Worm (Caenorhabditis elegans) whole organism, mixed stage, embryonic: ENCODE measurements around the gene K09C4.9.

Source experiments
- M03D4.4 ChIP-seq: sonication (generic microtip); optimal IDR thresholded peaks from 2 replicates; lab custom pipeline; 2017; ENCODE audit warnings: mild to moderate bottlenecking, missing genetic modification characterization, missing compliant biosample characterization
- bed-3 ChIP-seq: fragments of 200-800 bp; sonication (Bioruptor generic); optimal IDR thresholded peaks from 3 replicates; lab custom pipeline; 2018; ENCODE audit warnings: mild to moderate bottlenecking, missing genetic modification characterization, moderate library complexity, missing compliant biosample characterization
- blmp-1 ChIP-seq: fragments of 150-350 bp; optimal IDR thresholded peaks from 2 replicates; lab custom pipeline; 2014; ENCODE audit warnings: missing biosample characterization, missing genetic modification characterization
- ceh-39 ChIP-seq: fragments of 150-350 bp; optimal IDR thresholded peaks from 2 replicates; lab custom pipeline; 2014; ENCODE audit warnings: missing biosample characterization, missing genetic modification characterization
- ceh-43 ChIP-seq: fragments of 200-800 bp; sonication (Bioruptor generic); optimal IDR thresholded peaks from 2 replicates; lab custom pipeline; 2018; ENCODE audit warnings: mild to moderate bottlenecking, missing genetic modification characterization, moderate library complexity, missing compliant biosample characterization
- ceh-83 ChIP-seq: fragments of 200-800 bp; sonication (Bioruptor generic); optimal IDR thresholded peaks from 2 replicates; lab custom pipeline; 2018; ENCODE audit warnings: mild to moderate bottlenecking, missing genetic modification characterization, missing compliant biosample characterization
- ces-1 ChIP-seq: fragments of 150-350 bp; optimal IDR thresholded peaks from 2 replicates; lab custom pipeline; 2014; ENCODE audit warnings: missing biosample characterization, missing genetic modification reagents, missing genetic modification characterization
- cnd-1 ChIP-seq: fragments of 200-800 bp; sonication (Bioruptor generic); optimal IDR thresholded peaks from 2 replicates; lab custom pipeline; 2018; ENCODE audit warnings: mild to moderate bottlenecking, missing genetic modification characterization, missing compliant biosample characterization
- drap-1 ChIP-seq: fragments of 200-800 bp; sonication (Bioruptor generic); optimal IDR thresholded peaks from 3 replicates; lab custom pipeline; 2018; ENCODE audit warnings: mild to moderate bottlenecking, missing genetic modification characterization, missing compliant biosample characterization
- elt-1 ChIP-seq: sonication (generic microtip); optimal IDR thresholded peaks from 2 replicates; lab custom pipeline; 2017; ENCODE audit warnings: missing genetic modification characterization, mild to moderate bottlenecking, missing compliant biosample characterization, antibody characterized with exemption, moderate library complexity, borderline replicate concordance; ENCODE audit not compliant: insufficient read depth
- flh-1 ChIP-seq: fragments of 200-800 bp; sonication (Bioruptor generic); optimal IDR thresholded peaks from 2 replicates; lab custom pipeline; 2018; ENCODE audit warnings: mild to moderate bottlenecking, missing genetic modification characterization, moderate library complexity, missing compliant biosample characterization
- ham-2 ChIP-seq: fragments of 200-800 bp; sonication (Bioruptor generic); optimal IDR thresholded peaks from 2 replicates; lab custom pipeline; 2018; ENCODE audit warnings: mild to moderate bottlenecking, missing genetic modification characterization, missing compliant biosample characterization
- hlh-1 ChIP-seq: fragments of 150-350 bp; optimal IDR thresholded peaks from 2 replicates; lab custom pipeline; 2014; ENCODE audit warnings: missing biosample characterization, missing genetic modification reagents, missing genetic modification characterization
- lin-32 ChIP-seq: fragments of 200-800 bp; sonication (Bioruptor generic); optimal IDR thresholded peaks from 2 replicates; lab custom pipeline; 2018; ENCODE audit warnings: mild to moderate bottlenecking, missing genetic modification characterization, missing compliant biosample characterization
- lsy-2 ChIP-seq: fragments of 150-350 bp; optimal IDR thresholded peaks from 2 replicates; lab custom pipeline; 2014; ENCODE audit warnings: missing biosample characterization, missing genetic modification characterization
- mab-5 ChIP-seq: fragments of 150-350 bp; optimal IDR thresholded peaks from 2 replicates; lab custom pipeline; 2014; ENCODE audit warnings: missing biosample characterization, missing genetic modification characterization
- mep-1 ChIP-seq: fragments of 150-350 bp; optimal IDR thresholded peaks from 2 replicates; lab custom pipeline; 2017; ENCODE audit warnings: missing biosample characterization, missing genetic modification reagents, missing genetic modification characterization, inconsistent platforms
- mls-2 ChIP-seq: sonication (generic microtip); optimal IDR thresholded peaks from 2 replicates; lab custom pipeline; 2016; ENCODE audit warnings: mild to moderate bottlenecking, missing genetic modification characterization, moderate library complexity, missing compliant biosample characterization
- nhr-12 ChIP-seq: fragments of 150-350 bp; optimal IDR thresholded peaks from 2 replicates; lab custom pipeline; 2014; ENCODE audit warnings: missing biosample characterization, missing genetic modification characterization
- nhr-2 ChIP-seq: fragments of 150-350 bp; optimal IDR thresholded peaks from 2 replicates; lab custom pipeline; 2014; ENCODE audit warnings: missing biosample characterization, missing genetic modification characterization
- nhr-237 ChIP-seq: fragments of 150-350 bp; optimal IDR thresholded peaks from 2 replicates; lab custom pipeline; 2014; ENCODE audit warnings: missing biosample characterization, missing genetic modification characterization
- nhr-28 ChIP-seq: fragments of 150-350 bp; optimal IDR thresholded peaks from 2 replicates; lab custom pipeline; 2014; ENCODE audit warnings: missing biosample characterization, missing genetic modification characterization
- pha-4 ChIP-seq: fragments of 150-350 bp; optimal IDR thresholded peaks from 2 replicates; lab custom pipeline; 2018; ENCODE audit warnings: missing biosample characterization, missing genetic modification reagents, missing genetic modification characterization
- sem-2 ChIP-seq: fragments of 200-800 bp; sonication (Bioruptor generic); optimal IDR thresholded peaks from 2 replicates; lab custom pipeline; 2018; ENCODE audit warnings: mild to moderate bottlenecking, missing genetic modification characterization, missing compliant biosample characterization
- snpc-4 ChIP-seq: fragments of 150-350 bp; optimal IDR thresholded peaks from 2 replicates; lab custom pipeline; 2014; ENCODE audit warnings: missing biosample characterization, missing genetic modification characterization
- sptf-1 ChIP-seq: sonication (generic microtip); optimal IDR thresholded peaks from 2 replicates; lab custom pipeline; 2017; ENCODE audit warnings: mild to moderate bottlenecking, missing genetic modification characterization, moderate library complexity, missing compliant biosample characterization
- unc-120 ChIP-seq: sonication (generic microtip); optimal IDR thresholded peaks from 2 replicates; lab custom pipeline; 2017; ENCODE audit warnings: missing genetic modification characterization, missing compliant biosample characterization; ENCODE audit not compliant: poor library complexity, severe bottlenecking
- unc-39 ChIP-seq: fragments of 150-350 bp; optimal IDR thresholded peaks from 2 replicates; lab custom pipeline; 2014; ENCODE audit warnings: missing biosample characterization, missing genetic modification characterization
- unc-62 ChIP-seq: fragments of 150-350 bp; optimal IDR thresholded peaks from 2 replicates; lab custom pipeline; 2014; ENCODE audit warnings: missing biosample characterization, missing genetic modification reagents, missing genetic modification characterization
- zip-8 ChIP-seq: fragments of 150-350 bp; optimal IDR thresholded peaks from 2 replicates; lab custom pipeline; 2014; ENCODE audit warnings: missing biosample characterization, missing genetic modification characterization
- ztf-11 ChIP-seq: fragments of 150-350 bp; optimal IDR thresholded peaks from 2 replicates; lab custom pipeline; 2014; ENCODE audit warnings: missing biosample characterization, missing genetic modification characterization

The K09C4.9 gene

ce11 chrX:3284967-3285366, 13.4 kb upstream of the K09C4.9 start:
- TF ChIP-seq cnd-1 (tag; lab: Kevin White, UChicago), result no peak
- TF ChIP-seq ztf-11 (tag; lab: Kevin White, UChicago), result no peak
- no peak for TF ChIP-seq M03D4.4 (tag; lab: Kevin White, UChicago)
- no peak for TF ChIP-seq lsy-2 (tag; lab: Kevin White, UChicago)
- no peak for TF ChIP-seq bed-3 (GFP tag; lab: Kevin White, UChicago)
- no peak for TF ChIP-seq unc-62 (GFP tag; lab: Kevin White, UChicago)
- no peak for TF ChIP-seq flh-1 (GFP tag; lab: Kevin White, UChicago)
- no peak for TF ChIP-seq drap-1 (GFP tag; lab: Kevin White, UChicago)
- TF ChIP-seq lin-32 (GFP tag; lab: Kevin White, UChicago), result no peak
- no peak for TF ChIP-seq mab-5
- TF ChIP-seq nhr-28 (tag; lab: Kevin White, UChicago), result no peak
- TF ChIP-seq ces-1, result no peak
- TF ChIP-seq sem-2 (GFP tag; lab: Kevin White, UChicago), result no peak
- no peak for TF ChIP-seq ceh-39 (tag; lab: Kevin White, UChicago)
- no peak for TF ChIP-seq ham-2
- TF ChIP-seq unc-120, result no peak
- TF ChIP-seq zip-8 (tag; lab: Kevin White, UChicago), result no peak
- TF ChIP-seq pha-4, result no peak

ce11 chrX:3283189-3283588, 11.6 kb upstream of the K09C4.9 start:
- TF ChIP-seq drap-1 (GFP tag; lab: Kevin White, UChicago) (no peak), unc-120 (no peak), cnd-1 (tag; lab: Kevin White, UChicago) (no peak), blmp-1 (tag; lab: Kevin White, UChicago) (no peak), hlh-1 (no peak), ces-1 (no peak), unc-62 (GFP tag; lab: Kevin White, UChicago) (no peak), flh-1 (GFP tag; lab: Kevin White, UChicago) (no peak), mls-2 (tag; lab: Kevin White, UChicago) (no peak), nhr-237 (tag; lab: Kevin White, UChicago) (no peak), M03D4.4 (tag; lab: Kevin White, UChicago) (no peak), ceh-43 (GFP tag; lab: Kevin White, UChicago) (no peak), zip-8 (tag; lab: Kevin White, UChicago) (no peak), ztf-11 (tag; lab: Kevin White, UChicago) (no peak), sptf-1 (tag; lab: Kevin White, UChicago) (no peak), unc-39 (tag; lab: Kevin White, UChicago) (no peak), sem-2 (GFP tag; lab: Kevin White, UChicago) (no peak), elt-1 (tag; lab: Kevin White, UChicago) (no peak), bed-3 (GFP tag; lab: Kevin White, UChicago) (no peak), nhr-12 (no peak)

ce11 chrX:3282306-3282705, 10.7 kb upstream of the K09C4.9 start, which contains the start of gene K09C4.5:
TSS of gene K09C4.5 (plus strand) at chrX:3282631.
- TF ChIP-seq cnd-1 (tag; lab: Kevin White, UChicago) (no peak), ceh-43 (GFP tag; lab: Kevin White, UChicago) (no peak), hlh-1 (no peak), pha-4 (no peak), nhr-2 (tag; lab: Kevin White, UChicago) (no peak), mep-1 (tag; lab: Kevin White, UChicago) (no peak), mls-2 (tag; lab: Kevin White, UChicago) (no peak)

ce11 chrX:3280130-3280529, 8.6 kb upstream of the K09C4.9 start, which contains the start of gene K09C4.10:
TSS of gene K09C4.10 (minus strand) at chrX:3280230.
- TF ChIP-seq ztf-11 (tag; lab: Kevin White, UChicago) (no peak), bed-3 (GFP tag; lab: Kevin White, UChicago) (no peak), nhr-12 (no peak), mep-1 (tag; lab: Kevin White, UChicago) (no peak), mab-5 (no peak), drap-1 (GFP tag; lab: Kevin White, UChicago) (no peak), lin-32 (GFP tag; lab: Kevin White, UChicago) (no peak), unc-120 (no peak), M03D4.4 (tag; lab: Kevin White, UChicago) (no peak), unc-62 (GFP tag; lab: Kevin White, UChicago) (no peak), ces-1 (no peak), unc-39 (tag; lab: Kevin White, UChicago) (no peak), sem-2 (GFP tag; lab: Kevin White, UChicago) (no peak), ceh-83 (GFP tag; lab: Kevin White, UChicago) (no peak), snpc-4 (tag; lab: Kevin White, UChicago) (no peak), ceh-43 (GFP tag; lab: Kevin White, UChicago) (no peak), mls-2 (tag; lab: Kevin White, UChicago) (no peak), nhr-237 (tag; lab: Kevin White, UChicago) (no peak), blmp-1 (tag; lab: Kevin White, UChicago) (no peak), nhr-2 (tag; lab: Kevin White, UChicago) (no peak)
